Fruit fly (Drosophila melanogaster): ENCODE results near the gene Sol1.

DNA sequence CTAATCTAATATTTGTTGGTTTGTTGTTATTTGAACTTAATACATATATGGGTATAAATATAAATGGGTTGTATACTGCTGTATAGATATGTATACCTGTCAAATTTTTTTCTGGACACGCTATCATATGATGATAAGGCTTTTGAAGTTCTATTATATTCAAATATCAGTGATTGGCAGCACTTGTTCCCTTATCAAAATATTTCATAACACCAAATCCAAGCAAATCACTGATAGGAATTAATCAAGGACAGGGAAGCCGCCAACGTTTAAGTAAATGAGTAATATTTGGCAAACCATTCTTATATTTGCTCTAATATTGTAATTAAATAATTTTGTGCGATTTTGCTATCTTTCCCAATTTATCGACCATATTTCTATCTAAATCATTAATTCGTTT lies 6.8 kb upstream of the Sol1 start:
- TF ChIP-seq OdsH (GFP tag; optimal IDR thresholded peaks at IDR 0.05) (no peak), usp (GFP tag; optimal IDR thresholded peaks at IDR 0.05) (no peak), tai (GFP tag; optimal IDR thresholded peaks at IDR 0.05) (no peak), Vsx2 (GFP tag; optimal IDR thresholded peaks at IDR 0.05; ENCODE audit: partially characterized antibody) (no peak)
